Fruit fly (Drosophila melanogaster): ENCODE data around the gene Kcmf1.

Kcmf1 gene

dm6 chr3R:9054442-9055118, 39.9 kb upstream of the Kcmf1 start (continued):
- TF ChIP-seq CG18476 (GFP tag; optimal IDR thresholded peaks at IDR 0.05) (peak; percentile 36), CG2712 (tag; optimal IDR thresholded peaks at IDR 0.05) (peak; percentile 70), CG7928 (GFP tag; optimal IDR thresholded peaks at IDR 0.05) (no peak), tio (GFP tag; optimal IDR thresholded peaks at IDR 0.05) (peak; percentile 37), sr (GFP tag; IDR thresholded peaks at IDR 0.05) (no peak), NK7.1 (GFP tag; optimal IDR thresholded peaks at IDR 0.05) (no peak), NfI (GFP tag; optimal IDR thresholded peaks at IDR 0.05) (peak; percentile 81), CG13123 (GFP tag; optimal IDR thresholded peaks at IDR 0.05) (peak; percentile 11), trem (tag; optimal IDR thresholded peaks at IDR 0.05) (peak; percentile 13), ap (GFP tag; IDR thresholded peaks at IDR 0.05) (no peak), CG6175 (GFP tag; IDR thresholded peaks at IDR 0.05) (no peak), Vsx1 (GFP tag; optimal IDR thresholded peaks at IDR 0.05) (peak; percentile 1), unpg (GFP tag; optimal IDR thresholded peaks at IDR 0.05) (peak; percentile 79), sim (GFP tag; IDR thresholded peaks at IDR 0.05) (no peak), CG12219 (GFP tag; optimal IDR thresholded peaks at IDR 0.05) (peak; percentile 61), CG11085 (GFP tag; IDR thresholded peaks at IDR 0.05) (no peak), dati (GFP tag; IDR thresholded peaks at IDR 0.05) (no peak), odd (GFP tag; optimal IDR thresholded peaks at IDR 0.05) (peak; percentile 46), kni (GFP tag; optimal IDR thresholded peaks at IDR 0.05) (peak; percentile 66), cato (GFP tag; optimal IDR thresholded peaks at IDR 0.05; ENCODE audit: borderline replicate concordance) (peak; percentile 51), GATAe (GFP tag; conservative IDR thresholded peaks at IDR 0.05) (no peak), CG6254 (GFP tag; optimal IDR thresholded peaks at IDR 0.05) (peak; percentile 44), CG1529 (GFP tag; optimal IDR thresholded peaks at IDR 0.05) (peak; percentile 64), fd3F (GFP tag; optimal IDR thresholded peaks at IDR 0.05) (peak; percentile 70), CG4854 (GFP tag; optimal IDR thresholded peaks at IDR 0.05) (peak; percentile 2), CG7839 (tag; optimal IDR thresholded peaks at IDR 0.05) (peak; percentile 65), CG31441 (GFP tag; IDR thresholded peaks at IDR 0.05) (no peak), Hr78 (GFP tag; optimal IDR thresholded peaks at IDR 0.05) (peak in 1 of 2 experiments; percentile 39), scrt (GFP tag; optimal IDR thresholded peaks at IDR 0.05) (peak; percentile 65), rib (GFP tag; IDR thresholded peaks at IDR 0.05) (no peak), CG2120 (GFP tag; optimal IDR thresholded peaks at IDR 0.05) (peak; percentile 67), nom (GFP tag; optimal IDR thresholded peaks at IDR 0.05) (peak; percentile 0), CG15073 (GFP tag; optimal IDR thresholded peaks at IDR 0.05) (peak; percentile 31), ham (GFP tag; IDR thresholded peaks at IDR 0.05) (no peak), gcm2 (GFP tag; optimal IDR thresholded peaks at IDR 0.05) (peak; percentile 10), Stat92E (GFP tag; optimal IDR thresholded peaks at IDR 0.05) (no peak), Blimp-1 (GFP tag; optimal IDR thresholded peaks at IDR 0.05) (peak; percentile 76), HmgZ (tag; optimal IDR thresholded peaks at IDR 0.05) (peak; percentile 48), CG10274 (GFP tag; optimal IDR thresholded peaks at IDR 0.05) (no peak), CG10431 (GFP tag; optimal IDR thresholded peaks at IDR 0.05) (no peak), Dek (tag; optimal IDR thresholded peaks at IDR 0.05) (peak; percentile 72), H2.0 (GFP tag; IDR thresholded peaks at IDR 0.05) (no peak), Dref (GFP tag; IDR thresholded peaks at IDR 0.05) (no peak), Nf-YC (tag; optimal IDR thresholded peaks at IDR 0.05) (peak; percentile 76), CG9817 (tag; optimal IDR thresholded peaks at IDR 0.05) (peak; percentile 72), CG18011 (GFP tag; optimal IDR thresholded peaks at IDR 0.05) (peak; percentile 69), CG6765 (GFP tag; optimal IDR thresholded peaks at IDR 0.05) (peak; percentile 82)
